Fruit fly (Drosophila melanogaster): ENCODE measurements around the gene Ir76a.
"Not testable (repeated sequence)": the region's sequence is repeated elsewhere in the genome, so short reads cannot be mapped to it uniquely, and the experiment has no call there.

DNA sequence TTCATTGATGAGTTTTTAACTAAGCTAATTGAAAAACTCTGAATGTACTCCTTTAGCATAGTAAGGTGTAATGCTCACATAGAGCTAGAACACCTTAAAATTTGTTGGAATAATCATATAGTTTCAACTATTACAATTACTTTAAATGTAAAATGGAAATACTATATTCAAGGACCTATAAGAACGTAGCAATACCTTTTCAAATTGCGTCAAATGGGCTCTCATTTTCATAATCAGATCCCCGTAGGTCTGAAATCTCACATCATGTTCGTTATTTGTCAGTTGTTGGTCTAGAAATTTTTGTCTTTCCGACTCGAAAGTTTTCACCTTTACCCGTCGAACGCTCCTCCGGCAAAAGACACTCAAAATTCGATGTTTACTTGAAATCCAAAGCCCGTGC is 39.0 kb upstream of the Ir76a start, which contains the start of gene Vtld:
- TF ChIP-seq CG9437 (GFP tag; optimal IDR thresholded peaks at IDR 0.05); lmd (GFP tag; IDR thresholded peaks at IDR 0.05): not testable (repeated sequence)
